Worm (Caenorhabditis elegans) whole organism, late embryonic: Measurements from ENCODE around the gene glb-29.

ENCODE experiments used
- C38D4.7 ChIP-seq: fragments of 200-800 bp; sonication (Bioruptor generic); optimal IDR thresholded peaks from 2 replicates; lab custom pipeline; 2018; ENCODE audit warnings: mild to moderate bottlenecking, missing genetic modification characterization, moderate library complexity, missing compliant biosample characterization
- Y22D7AL.16 ChIP-seq: sonication (generic microtip); optimal IDR thresholded peaks from 2 replicates; lab custom pipeline; 2016; ENCODE audit warnings: missing genetic modification characterization, missing compliant biosample characterization
- ceh-19 ChIP-seq: fragments of 200-800 bp; sonication (Bioruptor generic); optimal IDR thresholded peaks from 2 replicates; lab custom pipeline; 2018; ENCODE audit warnings: mild to moderate bottlenecking, missing genetic modification characterization, missing compliant biosample characterization
- ceh-34 ChIP-seq: sonication (generic microtip); optimal IDR thresholded peaks from 2 replicates; lab custom pipeline; 2016; ENCODE audit warnings: mild to moderate bottlenecking, missing genetic modification characterization, missing compliant biosample characterization
- dmd-4 ChIP-seq: sonication (generic microtip); optimal IDR thresholded peaks from 2 replicates; lab custom pipeline; 2016; ENCODE audit warnings: borderline replicate concordance, missing genetic modification characterization, missing compliant biosample characterization
- hlh-30 ChIP-seq: sonication (generic microtip); optimal IDR thresholded peaks from 2 replicates; lab custom pipeline; 2017; ENCODE audit warnings: antibody characterized with exemption, missing genetic modification characterization, missing compliant biosample characterization; ENCODE audit not compliant: insufficient read depth
- mec-3 ChIP-seq: sonication (generic microtip); optimal IDR thresholded peaks from 2 replicates; lab custom pipeline; 2016; ENCODE audit warnings: borderline replicate concordance, missing genetic modification characterization, missing compliant biosample characterization
- nhr-11 ChIP-seq: fragments of 150-350 bp; optimal IDR thresholded peaks from 2 replicates; lab custom pipeline; 2014; ENCODE audit warnings: missing biosample characterization, missing genetic modification characterization
- nhr-232 ChIP-seq: sonication (generic microtip); optimal IDR thresholded peaks from 2 replicates; lab custom pipeline; 2016; ENCODE audit warnings: missing genetic modification characterization, missing compliant biosample characterization
- pax-1 ChIP-seq: fragments of 150-350 bp; optimal IDR thresholded peaks from 2 replicates; lab custom pipeline; 2014; ENCODE audit warnings: missing biosample characterization, missing genetic modification characterization
- pha-4 ChIP-seq: fragments of 150-350 bp; optimal IDR thresholded peaks from 2 replicates; lab custom pipeline; 2018; ENCODE audit warnings: missing biosample characterization, missing genetic modification reagents, missing genetic modification characterization
- pqm-1 ChIP-seq: sonication (generic microtip); optimal IDR thresholded peaks from 2 replicates; lab custom pipeline; 2016; ENCODE audit warnings: missing genetic modification characterization, missing compliant biosample characterization
- unc-42 ChIP-seq: sonication (generic microtip); optimal IDR thresholded peaks from 2 replicates; lab custom pipeline; 2016; ENCODE audit warnings: missing genotype, missing genetic modification characterization, missing compliant biosample characterization
- unc-55 ChIP-seq: sonication (generic microtip); optimal IDR thresholded peaks from 2 replicates; lab custom pipeline; 2017; ENCODE audit warnings: missing biosample characterization, missing genetic modification reagents, missing genetic modification characterization

DNA sequence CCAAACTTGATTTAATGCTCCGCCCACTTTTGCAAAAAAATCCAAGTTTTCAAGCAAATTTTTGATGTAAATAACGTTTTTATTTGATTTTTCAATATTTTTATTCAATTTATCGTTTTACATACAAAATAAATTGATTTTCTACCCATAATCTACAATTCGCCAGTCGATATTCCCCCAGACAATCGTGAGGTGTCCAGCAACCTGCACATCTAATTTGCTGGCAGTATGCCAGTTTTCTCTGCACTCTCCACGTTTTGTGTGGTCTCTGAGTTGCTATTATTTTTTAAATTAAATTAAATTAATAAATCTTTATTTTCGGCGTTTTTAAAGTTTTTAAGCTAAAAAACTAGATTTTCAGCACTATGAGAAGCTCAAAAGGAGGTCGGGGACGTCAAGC lies 28.8 kb upstream of the glb-29 start:
- TF ChIP-seq C38D4.7 (GFP tag; lab: Kevin White, UChicago) (no peak), nhr-11 (tag; lab: Kevin White, UChicago) (no peak), Y22D7AL.16 (tag; lab: Kevin White, UChicago) (no peak), pax-1 (tag; lab: Kevin White, UChicago) (peak; percentile 26), hlh-30 (tag; lab: Kevin White, UChicago) (no peak), nhr-232 (tag; lab: Kevin White, UChicago) (no peak), ceh-19 (GFP tag; lab: Kevin White, UChicago) (peak; percentile 13), unc-55 (GFP tag; lab: Kevin White, UChicago) (no peak), mec-3 (tag; lab: Kevin White, UChicago) (no peak), pha-4 (tag; lab: Kevin White, UChicago) (no peak), pqm-1 (tag; lab: Kevin White, UChicago) (no peak), dmd-4 (tag; lab: Kevin White, UChicago) (no peak), unc-42 (tag; lab: Kevin White, UChicago) (peak; percentile 92), ceh-34 (tag; lab: Kevin White, UChicago) (peak; percentile 47)
